Worm (Caenorhabditis elegans): ENCODE results near the gene C56G2.9.

DNA sequence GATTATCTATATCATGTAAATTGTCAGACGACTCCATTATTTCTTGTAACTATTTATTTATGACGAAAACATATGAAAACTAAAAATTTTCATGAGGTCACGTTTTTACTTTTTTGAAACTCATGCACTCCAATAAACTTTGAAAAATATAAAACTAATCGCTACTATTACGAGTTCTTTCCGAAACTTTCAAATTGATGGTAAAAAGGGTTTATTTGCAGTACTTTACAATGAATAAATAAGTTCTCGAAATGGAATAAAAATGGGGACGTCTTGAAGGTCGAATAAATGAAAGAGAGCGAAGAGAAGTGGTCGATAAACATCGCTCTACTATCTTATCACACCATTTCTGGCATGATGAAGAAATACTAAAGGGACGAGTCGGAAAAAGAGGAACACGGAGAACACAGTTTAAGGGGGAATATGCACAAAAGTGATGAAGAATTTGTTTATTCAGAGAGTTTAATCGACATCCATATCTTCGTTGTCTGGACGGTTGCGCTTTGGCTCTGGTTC is 3.2 kb downstream of the C56G2.9 start, which contains the start of gene let-767:
- TF ChIP-seq W03F9.2 (tag; optimal IDR thresholded peaks at IDR 0.05) (no peak), him-1 (tag; optimal IDR thresholded peaks at IDR 0.05) (no peak), dao-5 (tag; optimal IDR thresholded peaks at IDR 0.05) (no peak)

All from whole organism, L4/young adult.